Worm (Caenorhabditis elegans) whole organism, young adult: ENCODE measurements around the gene glt-1.

Source experiments
- F55B11.4 ChIP-seq: sonication (generic microtip); optimal IDR thresholded peaks from 2 replicates; lab custom pipeline; 2016; ENCODE audit warnings: missing compliant biosample characterization, missing genetic modification characterization, borderline replicate concordance; ENCODE audit not compliant: insufficient read depth
- nhr-90 ChIP-seq: sonication (generic microtip); optimal IDR thresholded peaks from 2 replicates; lab custom pipeline; 2016; ENCODE audit warnings: missing genotype, mild to moderate bottlenecking, missing genetic modification characterization, missing compliant biosample characterization
- tbp1 ChIP-seq: fragments of 200-800 bp; sonication (Bioruptor generic); optimal IDR thresholded peaks from 2 replicates; lab custom pipeline; 2018; ENCODE audit warnings: mild to moderate bottlenecking, missing genetic modification characterization, missing compliant biosample characterization

- TF ChIP-seq nhr-90 (tag; lab: Kevin White, UChicago) (no peak), F55B11.4 (tag; lab: Kevin White, UChicago) (no peak), tbp1 (GFP tag; lab: Kevin White, UChicago) (no peak)
These were observed 26.5 kb upstream of the glt-1 start for ce11 chrX:3469332-3469731.
